Fruit fly (Drosophila melanogaster) whole organism, wandering third instar larva: ENCODE measurements around the gene REPTOR-BP.

ENCODE experiments used
- Abd-B ChIP-seq: fragments of >200 bp; optimal IDR thresholded peaks from 2 replicates; lab custom pipeline; 2017; ENCODE audit warnings: missing biosample characterization, missing genetic modification characterization
- CG32264 ChIP-seq: fragments of 200-800 bp; sonication (Bioruptor generic); optimal IDR thresholded peaks from 2 replicates; lab custom pipeline; 2016; ENCODE audit warnings: missing biosample characterization, missing genetic modification characterization
- GATAd ChIP-seq: sonication (Bioruptor generic); optimal IDR thresholded peaks from 2 replicates; lab custom pipeline; 2016; ENCODE audit warnings: missing biosample characterization, missing genetic modification characterization
- Myc ChIP-seq: fragments of >200 bp; optimal IDR thresholded peaks from 2 replicates; lab custom pipeline; 2017
- brk ChIP-seq: fragments of 200-800 bp; sonication (Bioruptor generic); optimal IDR thresholded peaks from 2 replicates; lab custom pipeline; 2016; ENCODE audit warnings: missing biosample characterization, mild to moderate bottlenecking, missing genetic modification characterization
- dsf ChIP-seq: sonication (Bioruptor generic); optimal IDR thresholded peaks from 2 replicates; lab custom pipeline; 2016; ENCODE audit warnings: missing biosample characterization, missing genetic modification characterization, borderline replicate concordance
- lola ChIP-seq: fragments of >200 bp; optimal IDR thresholded peaks from 2 replicates; lab custom pipeline; 2017; ENCODE audit warnings: missing biosample characterization, missing genetic modification characterization
- psq ChIP-seq: fragments of 200-800 bp; sonication (Bioruptor generic); optimal IDR thresholded peaks from 3 replicates; lab custom pipeline; 2017; ENCODE audit warnings: missing biosample characterization, mild to moderate bottlenecking, missing genetic modification characterization, moderate library complexity
- sv ChIP-seq: fragments of 200-800 bp; sonication (Bioruptor generic); optimal IDR thresholded peaks from 3 replicates; lab custom pipeline; 2016; ENCODE audit warnings: missing biosample characterization, missing genetic modification characterization

dm6 chr2L:10280772-10281171 lies 16.8 kb downstream of the REPTOR-BP start, which contains the start of gene CG34043:
- TF ChIP-seq lola (no peak), psq (no peak), Abd-B (GFP tag; lab: Kevin White, UChicago) (no peak), GATAd (no peak), Myc (lab: Kevin White, UChicago) (no peak), sv (GFP tag; lab: Kevin White, UChicago) (no peak), brk (GFP tag; lab: Kevin White, UChicago) (no peak), CG32264 (GFP tag; lab: Kevin White, UChicago) (no peak), dsf (GFP tag; lab: Kevin White, UChicago) (no peak)
